Worm (Caenorhabditis elegans): Measurements from ENCODE around the gene K10C2.7.

DNA sequence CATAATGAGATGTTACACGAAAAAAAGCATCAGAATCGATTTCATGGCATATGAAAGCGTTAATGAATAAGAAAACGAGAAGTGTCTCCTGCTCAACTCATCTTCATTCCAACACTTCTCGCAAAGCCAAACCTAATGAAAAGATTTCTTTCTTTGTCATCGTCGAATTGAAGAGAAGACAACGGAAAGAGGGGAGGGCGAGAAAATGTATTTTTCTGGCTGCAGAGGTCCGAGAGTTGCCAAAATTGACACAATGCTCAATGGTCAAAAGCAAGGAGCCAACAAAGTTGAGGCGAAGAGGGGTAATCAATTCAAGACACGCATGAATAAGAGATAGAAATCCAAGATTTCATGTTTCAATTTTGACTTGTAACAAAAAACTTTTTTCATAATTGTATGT is 24.2 kb downstream of the K10C2.7 start:
- TF ChIP-seq nhr-6 (tag; optimal IDR thresholded peaks at IDR 0.05) (no peak), crh-2 (tag; optimal IDR thresholded peaks at IDR 0.05) (no peak)
